Worm (Caenorhabditis elegans) whole organism, L2 larva: Measurements from ENCODE around the gene ent-7.

Experiments used
- C34F6.9 ChIP-seq: fragments of 150-350 bp; optimal IDR thresholded peaks from 2 replicates; lab custom pipeline; 2014; ENCODE audit warnings: missing biosample characterization, missing genetic modification characterization
- F13H6.1 ChIP-seq: sonication (generic microtip); optimal IDR thresholded peaks from 2 replicates; lab custom pipeline; 2016; ENCODE audit warnings: missing genetic modification characterization, missing compliant biosample characterization
- fos-1 ChIP-seq: fragments of 150-350 bp; optimal IDR thresholded peaks from 2 replicates; lab custom pipeline; 2014; ENCODE audit warnings: missing biosample characterization, missing genetic modification characterization
- lin-39 ChIP-seq: fragments of 150-350 bp; optimal IDR thresholded peaks from 2 replicates; lab custom pipeline; 2014; ENCODE audit warnings: missing biosample characterization, missing genetic modification reagents, missing genetic modification characterization
- lsy-2 ChIP-seq, 2 experiments: fragments of 150-350 bp in 1 of 2; sonication (generic microtip) in 1 of 2; optimal IDR thresholded peaks; 2 replicates each; lab custom pipeline; 2014 to 2017; ENCODE audit warnings: missing biosample characterization in 2 of 2, missing genetic modification characterization in 2 of 2
- mab-5 ChIP-seq: fragments of 150-350 bp; optimal IDR thresholded peaks from 2 replicates; lab custom pipeline; 2014; ENCODE audit warnings: missing biosample characterization, missing genetic modification characterization
- skn-1 ChIP-seq: sonication (generic microtip); optimal IDR thresholded peaks from 2 replicates; lab custom pipeline; 2017; ENCODE audit warnings: missing biosample characterization, missing genetic modification characterization
- snpc-4 ChIP-seq: fragments of 150-350 bp; optimal IDR thresholded peaks from 2 replicates; lab custom pipeline; 2014; ENCODE audit warnings: missing biosample characterization, missing genetic modification characterization
- unc-55 ChIP-seq: fragments of 150-350 bp; sonication (generic microtip); optimal IDR thresholded peaks from 3 replicates; lab custom pipeline; 2014; ENCODE audit warnings: missing biosample characterization, missing genetic modification reagents, missing genetic modification characterization

DNA sequence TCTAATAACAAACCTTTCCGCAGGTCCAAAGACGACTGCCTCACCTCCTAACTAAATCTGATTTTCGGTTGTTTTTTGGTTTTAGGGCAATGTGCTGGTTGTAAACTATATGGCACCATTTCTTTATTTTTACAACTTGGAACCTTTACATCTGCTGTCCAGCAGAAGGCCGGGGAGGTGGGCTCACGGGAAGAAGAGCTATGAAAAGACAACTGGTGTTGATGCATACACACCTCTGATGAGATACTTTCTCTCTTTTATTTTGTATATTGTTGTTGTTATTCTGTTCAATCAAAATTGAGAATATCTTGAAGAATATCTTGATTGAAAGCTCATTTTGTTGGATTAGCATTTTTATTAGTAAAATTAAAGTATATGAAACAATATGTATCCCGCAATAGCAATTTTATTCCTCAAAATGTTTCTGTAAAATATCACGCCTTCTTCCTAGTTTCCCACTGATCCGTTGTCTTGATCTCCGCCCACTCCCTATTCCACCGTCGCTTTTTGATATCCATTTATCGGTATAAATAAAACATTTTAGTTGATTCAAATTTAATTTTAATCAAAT is 39.4 kb upstream of the ent-7 start, which contains the start of gene dhp-2:
- TF ChIP-seq F13H6.1 (tag; lab: Kevin White, UChicago) (no peak), C34F6.9 (tag; lab: Kevin White, UChicago) (no peak), skn-1 (tag; lab: Kevin White, UChicago) (no peak), fos-1 (tag; lab: Kevin White, UChicago) (no peak), snpc-4 (tag; lab: Kevin White, UChicago) (no peak), unc-55 (GFP tag; lab: Kevin White, UChicago) (no peak), lsy-2 (tag; optimal IDR thresholded peaks at IDR 0.05; lab: Kevin White, UChicago) (no peak), lin-39 (no peak), mab-5 (no peak)
